Fruit fly (Drosophila melanogaster) whole organism, prepupa: ENCODE results near the gene CG9427.
A peak's percentile ranks its signal among the peaks of the same experiment; 100 is the strongest.

ENCODE experiments used
- Blimp-1 ChIP-seq: fragments of 200-800 bp; sonication (Bioruptor generic); optimal IDR thresholded peaks from 3 replicates; lab custom pipeline; 2017; ENCODE audit warnings: missing biosample characterization, missing genetic modification characterization, mild to moderate bottlenecking, moderate library complexity, missing genetic modification reagents
- CG10631 ChIP-seq: fragments of 200-800 bp; sonication (Bioruptor generic); optimal IDR thresholded peaks from 2 replicates; lab custom pipeline; 2016; ENCODE audit warnings: missing biosample characterization, missing genetic modification characterization
- CG11294 ChIP-seq: fragments of 200-800 bp; sonication (Bioruptor generic); IDR thresholded peaks from 2 replicates; pipeline ENCODE4 v1.3.6; 2022; ENCODE audit warnings: missing biosample characterization, missing genetic modification characterization
- CG11902 ChIP-seq: fragments of 200-800 bp; sonication (Bioruptor generic); optimal IDR thresholded peaks from 3 replicates; lab custom pipeline; 2016; ENCODE audit warnings: missing biosample characterization, missing genetic modification characterization
- CG31627 ChIP-seq: fragments of 200-800 bp; sonication (Bioruptor generic); optimal IDR thresholded peaks from 3 replicates; lab custom pipeline; 2016; ENCODE audit warnings: missing biosample characterization, missing genetic modification characterization
- CG32006 ChIP-seq: fragments of 200-800 bp; sonication (Bioruptor generic); optimal IDR thresholded peaks from 3 replicates; lab custom pipeline; 2017; ENCODE audit warnings: missing biosample characterization, mild to moderate bottlenecking, missing genetic modification characterization
- CG6163 ChIP-seq: fragments of 200-800 bp; sonication (Bioruptor generic); IDR thresholded peaks from 3 replicates; pipeline ENCODE4 v1.3.6; 2022; ENCODE audit warnings: missing biosample characterization, missing genetic modification characterization
- CG6276 ChIP-seq: fragments of 200-800 bp; sonication (Bioruptor generic); optimal IDR thresholded peaks from 2 replicates; lab custom pipeline; 2017; ENCODE audit warnings: missing biosample characterization, mild to moderate bottlenecking, missing genetic modification characterization
- CG6792 ChIP-seq: fragments of 200-800 bp; sonication (Bioruptor generic); optimal IDR thresholded peaks from 3 replicates; lab custom pipeline; 2016; ENCODE audit warnings: missing biosample characterization, missing genetic modification characterization
- CG6854 ChIP-seq: fragments of 200-800 bp; sonication (Bioruptor generic); optimal IDR thresholded peaks from 2 replicates; lab custom pipeline; 2017; ENCODE audit warnings: missing biosample characterization, mild to moderate bottlenecking, missing genetic modification characterization
- CG8119 ChIP-seq: fragments of 200-800 bp; sonication (Bioruptor generic); IDR thresholded peaks from 3 replicates; pipeline ENCODE4 v1.3.6; 2022; ENCODE audit warnings: missing biosample characterization, missing genetic modification characterization
- CG8319 ChIP-seq: fragments of 200-800 bp; sonication (Bioruptor generic); optimal IDR thresholded peaks from 3 replicates; lab custom pipeline; 2016; ENCODE audit warnings: missing biosample characterization, missing genetic modification characterization
- Eip78C ChIP-seq: fragments of 200-800 bp; sonication (Bioruptor generic); peaks from one replicate; lab custom pipeline; 2016; ENCODE audit warnings: missing biosample characterization, missing genetic modification characterization
- Eip93F ChIP-seq: fragments of 200-800 bp; sonication (Bioruptor generic); optimal IDR thresholded peaks from 2 replicates; lab custom pipeline; 2016; ENCODE audit warnings: missing biosample characterization, mild to moderate bottlenecking, missing genetic modification characterization
- Ets21C ChIP-seq: fragments of 200-800 bp; sonication (Bioruptor generic); optimal IDR thresholded peaks from 3 replicates; lab custom pipeline; 2016; ENCODE audit warnings: missing biosample characterization, missing genetic modification characterization
- Gug ChIP-seq: fragments of 200-800 bp; sonication (Bioruptor generic); IDR thresholded peaks from 2 replicates; pipeline ENCODE4 v1.3.6; 2022; ENCODE audit warnings: missing biosample characterization, missing genetic modification characterization
- Hr39 ChIP-seq: fragments of 200-800 bp; sonication (Bioruptor generic); optimal IDR thresholded peaks from 2 replicates; lab custom pipeline; 2016; ENCODE audit warnings: missing biosample characterization, missing genetic modification characterization
- Hr4 ChIP-seq: fragments of 200-800 bp; sonication (Bioruptor generic); optimal IDR thresholded peaks from 3 replicates; lab custom pipeline; 2016; ENCODE audit warnings: missing biosample characterization, missing genetic modification characterization
- Lpt ChIP-seq: fragments of 200-800 bp; sonication (Bioruptor generic); optimal IDR thresholded peaks from 3 replicates; lab custom pipeline; 2016; ENCODE audit warnings: missing biosample characterization, missing genetic modification characterization
- Met ChIP-seq: fragments of 200-800 bp; sonication (Bioruptor generic); optimal IDR thresholded peaks from 3 replicates; lab custom pipeline; 2016; ENCODE audit warnings: missing biosample characterization, missing genetic modification characterization
- OdsH ChIP-seq: fragments of 200-800 bp; sonication (Bioruptor generic); optimal IDR thresholded peaks from 3 replicates; lab custom pipeline; 2016; ENCODE audit warnings: missing biosample characterization, missing genetic modification characterization
- Smox ChIP-seq: fragments of 200-800 bp; sonication (Bioruptor generic); optimal IDR thresholded peaks from 3 replicates; lab custom pipeline; 2016; ENCODE audit warnings: missing biosample characterization, missing genetic modification characterization
- Sox102F ChIP-seq: fragments of 200-800 bp; sonication (Bioruptor generic); optimal IDR thresholded peaks from 2 replicates; lab custom pipeline; 2016; ENCODE audit warnings: missing biosample characterization, mild to moderate bottlenecking, missing genetic modification characterization
- acj6 ChIP-seq: fragments of 200-800 bp; sonication (Bioruptor generic); optimal IDR thresholded peaks from 3 replicates; lab custom pipeline; 2016; ENCODE audit warnings: missing biosample characterization, missing genetic modification characterization
- cyc ChIP-seq: fragments of 200-800 bp; sonication (Bioruptor generic); optimal IDR thresholded peaks from 3 replicates; lab custom pipeline; 2016; ENCODE audit warnings: missing biosample characterization, missing genetic modification characterization
- dsx ChIP-seq: fragments of 200-800 bp; optimal IDR thresholded peaks from 3 replicates; lab custom pipeline; 2019; ENCODE audit warnings: missing biosample characterization, mild to moderate bottlenecking, missing genetic modification characterization, moderate library complexity; ENCODE audit not compliant: poor library complexity, severe bottlenecking
- esn ChIP-seq: fragments of 200-800 bp; sonication (Bioruptor generic); optimal IDR thresholded peaks from 2 replicates; lab custom pipeline; 2016; ENCODE audit warnings: missing biosample characterization, mild to moderate bottlenecking, missing genetic modification characterization, moderate library complexity
- fd85E ChIP-seq: fragments of 200-800 bp; sonication (Bioruptor generic); optimal IDR thresholded peaks from 3 replicates; lab custom pipeline; 2016; ENCODE audit warnings: missing biosample characterization, missing genetic modification characterization
- fkh ChIP-seq: fragments of 200-800 bp; sonication (Bioruptor generic); optimal IDR thresholded peaks from 3 replicates; lab custom pipeline; 2017; ENCODE audit warnings: missing biosample characterization, mild to moderate bottlenecking, missing genetic modification characterization, moderate library complexity
- lz ChIP-seq: fragments of 200-800 bp; sonication (Bioruptor generic); optimal IDR thresholded peaks from 3 replicates; lab custom pipeline; 2016; ENCODE audit warnings: missing biosample characterization, missing genetic modification characterization
- ss ChIP-seq, 2 experiments: fragments of 200-800 bp; sonication (Bioruptor generic); optimal IDR thresholded peaks; 2 replicates in 1 of 2; 3 replicates in 1 of 2; lab custom pipeline; 2017 to 2018; ENCODE audit warnings: mild to moderate bottlenecking in 2 of 2, missing biosample characterization in 2 of 2, missing genetic modification characterization in 2 of 2, moderate library complexity in 1 of 2
- svp ChIP-seq: fragments of 200-800 bp; sonication (Bioruptor generic); peaks from one replicate; lab custom pipeline; 2016; ENCODE audit warnings: missing biosample characterization, missing genetic modification characterization
- topi ChIP-seq: fragments of 200-800 bp; sonication (Bioruptor generic); optimal IDR thresholded peaks from 3 replicates; lab custom pipeline; 2016; ENCODE audit warnings: missing biosample characterization, missing genetic modification characterization
- vri ChIP-seq: fragments of 200-800 bp; sonication (Bioruptor generic); optimal IDR thresholded peaks from 3 replicates; lab custom pipeline; 2016; ENCODE audit warnings: missing biosample characterization, mild to moderate bottlenecking, missing genetic modification characterization

Gene CG9427

DNA sequence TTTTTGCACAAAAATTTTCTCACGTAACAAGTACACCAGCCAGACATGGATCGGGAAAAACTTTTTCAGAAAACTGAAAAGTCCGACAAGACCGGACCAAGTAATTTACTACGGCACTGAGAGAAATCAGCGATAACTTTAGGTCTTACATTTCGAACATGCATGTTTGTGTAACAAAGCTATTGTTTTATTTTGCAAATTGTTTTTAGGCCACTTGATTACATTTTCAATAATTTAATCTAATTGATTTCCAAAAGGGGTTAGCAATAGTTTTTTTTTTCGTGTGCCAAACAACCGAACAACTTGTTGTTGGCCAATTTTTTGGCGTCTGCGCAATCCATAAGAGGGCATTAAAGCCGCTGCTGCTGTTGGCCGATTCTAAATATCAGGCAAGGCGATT is 13.6 kb downstream of the CG9427 start (continued):
- TF ChIP-seq esn (GFP tag; lab: Kevin White, UChicago) (peak; percentile 92), CG32006 (GFP tag; lab: Kevin White, UChicago) (peak; percentile 88), acj6 (GFP tag; lab: Kevin White, UChicago) (peak; percentile 84), Lpt (GFP tag; lab: Kevin White, UChicago) (peak; percentile 80), CG6792 (peak; percentile 79), ss (GFP tag; optimal IDR thresholded peaks at IDR 0.05; lab: Kevin White, UChicago) (peak in 1 of 2 experiments; percentile 28), vri (peak; percentile 76), Eip93F (GFP tag; lab: Kevin White, UChicago) (peak; percentile 78), CG6276 (GFP tag; lab: Kevin White, UChicago) (peak; percentile 90), fd85E (GFP tag; lab: Kevin White, UChicago) (peak; percentile 57), Gug (GFP tag; lab: Robert Waterston, UW) (peak; percentile 87), svp (GFP tag; lab: Kevin White, UChicago) (peak; percentile 95), Blimp-1 (peak; percentile 65), Smox (GFP tag; lab: Kevin White, UChicago) (peak; percentile 83)

DNA sequence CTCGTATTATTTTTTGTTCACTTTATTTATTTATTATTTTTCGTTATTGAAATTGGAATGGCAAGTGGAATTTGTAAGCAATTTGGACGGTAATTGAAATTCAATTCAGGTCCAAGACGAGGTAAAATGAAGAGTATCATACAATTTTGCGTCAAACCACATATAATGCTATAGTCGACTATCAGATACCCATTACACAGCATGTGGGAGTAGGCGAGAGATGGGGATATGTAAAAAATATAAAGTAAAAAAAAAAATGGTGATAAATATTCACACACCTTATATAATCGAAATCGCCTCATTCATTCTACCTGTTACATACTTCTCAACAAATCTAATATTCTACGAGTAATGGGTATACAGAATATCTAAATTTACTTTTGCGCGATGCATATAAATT is 14.5 kb downstream of the CG9427 start:
- TF ChIP-seq Hr39 (peak; percentile 8), svp (GFP tag; lab: Kevin White, UChicago) (peak; percentile 19), esn (GFP tag; lab: Kevin White, UChicago) (peak; percentile 35), Smox (GFP tag; lab: Kevin White, UChicago) (peak; percentile 13), CG6163 (peak; percentile 34; the same call in 1 of the 3 replicates), fd85E (GFP tag; lab: Kevin White, UChicago) (no peak), Sox102F (peak; percentile 3), ss (GFP tag; optimal IDR thresholded peaks at IDR 0.05; lab: Kevin White, UChicago) (no peak), Eip78C (peak; percentile 54), cyc (GFP tag; lab: Kevin White, UChicago) (peak; percentile 4), CG10631 (GFP tag; lab: Kevin White, UChicago) (no peak), topi (GFP tag; lab: Kevin White, UChicago) (peak; percentile 23), OdsH (GFP tag; lab: Kevin White, UChicago) (no peak), lz (GFP tag; lab: Kevin White, UChicago) (peak; percentile 10), Hr4 (GFP tag; lab: Kevin White, UChicago) (no peak), Met (GFP tag; lab: Kevin White, UChicago) (peak; percentile 28), CG8319 (GFP tag; lab: Kevin White, UChicago) (no peak), vri (peak; percentile 39), CG11294 (no peak), CG31627 (GFP tag; lab: Kevin White, UChicago) (peak; percentile 11)

DNA sequence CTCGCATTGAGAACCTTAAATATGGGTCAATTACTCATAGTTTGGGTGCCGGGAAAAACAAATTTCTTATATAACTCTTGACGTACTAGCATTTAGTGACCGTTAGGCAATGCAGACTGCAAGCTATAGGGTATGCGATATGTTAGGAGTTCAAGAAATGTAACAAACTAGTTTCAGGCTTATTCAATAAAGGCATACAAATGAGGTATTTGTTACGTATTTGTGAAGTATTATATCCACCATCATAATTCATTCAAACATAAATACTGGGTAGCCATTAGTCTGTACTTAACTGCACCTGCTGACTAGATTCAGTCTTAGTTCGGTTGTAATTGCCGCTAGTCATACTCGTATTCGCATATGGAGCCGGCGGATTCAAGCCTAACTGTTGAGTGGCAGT is 18.5 kb downstream of the CG9427 start:
- TF ChIP-seq CG8119 (GFP tag; lab: Robert Waterston, UW) (no peak), Blimp-1 (no peak), CG32006 (GFP tag; lab: Kevin White, UChicago) (peak; percentile 23)
- TF ChIP-seq, all 60 proteins: peak for 1

dm6 chr3R:9606913-9607804 is 19.6 kb downstream of the CG9427 start:
- TF ChIP-seq Eip78C (peak; percentile 44), fkh (peak; percentile 53), CG6854 (GFP tag; lab: Kevin White, UChicago) (peak; percentile 27), svp (GFP tag; lab: Kevin White, UChicago) (peak; percentile 53), Blimp-1 (no peak), OdsH (GFP tag; lab: Kevin White, UChicago) (no peak), Ets21C (GFP tag; lab: Kevin White, UChicago) (no peak), dsx (GFP tag; lab: Kevin White, UChicago) (no peak), CG11902 (GFP tag; lab: Kevin White, UChicago) (no peak), ss (GFP tag; optimal IDR thresholded peaks at IDR 0.05; lab: Kevin White, UChicago) (peak; percentile 3 to 7)
